Worm (Caenorhabditis elegans) whole organism, L4 larva: ENCODE results near the gene gst-38.

ENCODE experiments used
- D1046.2 ChIP-seq: fragments of 200-800 bp; sonication (Bioruptor generic); IDR thresholded peaks from 2 replicates; pipeline ENCODE4 v1.3.6; 2022; ENCODE audit warnings: missing genetic modification characterization, missing compliant biosample characterization
- F44E2.7 ChIP-seq: fragments of 200-800 bp; sonication (Bioruptor generic); IDR thresholded peaks from 2 replicates; pipeline ENCODE4 v2.1.2; 2022; ENCODE audit warnings: missing genetic modification characterization, missing compliant biosample characterization
- Y75B8A.6 ChIP-seq: fragments of 200-800 bp; sonication (Bioruptor generic); IDR thresholded peaks from 2 replicates; pipeline ENCODE4 v1.3.6; 2022; ENCODE audit warnings: missing genetic modification reagents, missing genetic modification characterization, missing compliant biosample characterization
- aha-1 ChIP-seq: fragments of 150-350 bp; peaks from one replicate; lab custom pipeline; 2014; ENCODE audit warnings: missing biosample characterization, missing genetic modification characterization
- aly-2 ChIP-seq: sonication (generic microtip); optimal IDR thresholded peaks from 2 replicates; lab custom pipeline; 2018; ENCODE audit warnings: missing biosample characterization, missing genetic modification characterization
- ceh-28 ChIP-seq: fragments of 150-350 bp; optimal IDR thresholded peaks from 2 replicates; lab custom pipeline; 2014; ENCODE audit warnings: missing biosample characterization, missing genetic modification reagents, missing genetic modification characterization
- ceh-44 ChIP-seq: fragments of 200-800 bp; sonication (Bioruptor generic); IDR thresholded peaks from 2 replicates; pipeline ENCODE4 v1.3.6; 2022; ENCODE audit warnings: missing genetic modification reagents, missing genetic modification characterization, missing compliant biosample characterization
- ceh-62 ChIP-seq: sonication (generic microtip); optimal IDR thresholded peaks from 2 replicates; lab custom pipeline; 2017; ENCODE audit warnings: missing biosample characterization, missing genetic modification characterization
- ceh-82 ChIP-seq: sonication (generic microtip); optimal IDR thresholded peaks from 2 replicates; lab custom pipeline; 2017; ENCODE audit warnings: missing biosample characterization, missing genetic modification characterization
- cey-2 ChIP-seq: sonication (generic microtip); optimal IDR thresholded peaks from 3 replicates; lab custom pipeline; 2017; ENCODE audit warnings: missing genetic modification characterization, mild to moderate bottlenecking, missing compliant biosample characterization, antibody characterized with exemption, borderline replicate concordance; ENCODE audit not compliant: insufficient read depth
- ctbp-1 ChIP-seq: fragments of 200-800 bp; sonication (Bioruptor generic); IDR thresholded peaks from 2 replicates; pipeline ENCODE4 v1.3.6; 2022; ENCODE audit warnings: missing genetic modification reagents, missing genetic modification characterization, missing compliant biosample characterization
- daf-12 ChIP-seq: fragments of 150-350 bp; optimal IDR thresholded peaks from 2 replicates; lab custom pipeline; 2014; ENCODE audit warnings: missing biosample characterization, missing genetic modification reagents, missing genetic modification characterization
- daf-19 ChIP-seq: fragments of 200-800 bp; sonication (Bioruptor generic); conservative IDR thresholded peaks from 2 replicates; pipeline ENCODE4 v1.3.6; 2022; ENCODE audit warnings: missing genetic modification characterization, missing compliant biosample characterization
- daf-8 ChIP-seq: fragments of 200-800 bp; sonication (Bioruptor generic); IDR thresholded peaks from 2 replicates; pipeline ENCODE4 v1.3.6; 2022; ENCODE audit warnings: missing genetic modification characterization, missing compliant biosample characterization
- dmd-6 ChIP-seq: fragments of 200-800 bp; sonication (Bioruptor generic); IDR thresholded peaks from 2 replicates; pipeline ENCODE4 v1.3.6; 2022; ENCODE audit warnings: missing genetic modification reagents, missing genetic modification characterization, missing compliant biosample characterization
- dve-1 ChIP-seq: sonication (generic microtip); optimal IDR thresholded peaks from 2 replicates; lab custom pipeline; 2017; ENCODE audit warnings: antibody characterized with exemption, mild to moderate bottlenecking, missing genetic modification characterization, missing compliant biosample characterization; ENCODE audit not compliant: insufficient read depth
- egl-43 ChIP-seq: fragments of 200-800 bp; sonication (Bioruptor generic); IDR thresholded peaks from 2 replicates; pipeline ENCODE4 v1.3.6; 2022; ENCODE audit warnings: missing genetic modification reagents, missing genetic modification characterization, missing compliant biosample characterization
- fos-1 ChIP-seq: fragments of 150-350 bp; optimal IDR thresholded peaks from 2 replicates; lab custom pipeline; 2014; ENCODE audit warnings: missing biosample characterization, missing genetic modification characterization
- hif-1 ChIP-seq, 2 experiments: sonication (generic microtip); optimal IDR thresholded peaks; 2 replicates each; lab custom pipeline; 2016 to 2017; ENCODE audit warnings: missing compliant biosample characterization in 2 of 2, missing genetic modification characterization in 2 of 2, missing genetic modification reagents in 2 of 2, missing genotype in 2 of 2, mild to moderate bottlenecking in 1 of 2
- hmg-1.1 ChIP-seq: fragments of 200-800 bp; sonication (Bioruptor generic); IDR thresholded peaks from 2 replicates; pipeline ENCODE4 v1.3.6; 2022; ENCODE audit warnings: missing genetic modification reagents, missing genetic modification characterization, missing compliant biosample characterization
- lin-1 ChIP-seq: fragments of 200-800 bp; sonication (Bioruptor generic); IDR thresholded peaks from 2 replicates; pipeline ENCODE4 v1.3.6; 2022; ENCODE audit warnings: missing genetic modification reagents, missing genetic modification characterization, missing compliant biosample characterization
- lin-13 ChIP-seq: fragments of 150-350 bp; optimal IDR thresholded peaks from 2 replicates; lab custom pipeline; 2014; ENCODE audit warnings: missing biosample characterization, missing genetic modification reagents, missing genetic modification characterization
- lin-15B ChIP-seq: fragments of 150-350 bp; sonication (generic microtip); optimal IDR thresholded peaks from 3 replicates; lab custom pipeline; 2014; ENCODE audit warnings: missing biosample characterization, missing genetic modification characterization
- lin-29 ChIP-seq: fragments of 200-800 bp; sonication (Bioruptor generic); IDR thresholded peaks from 2 replicates; pipeline ENCODE4 v1.3.6; 2022; ENCODE audit warnings: missing genetic modification reagents, missing genetic modification characterization, missing compliant biosample characterization
- lin-39 ChIP-seq: fragments of 150-350 bp; optimal IDR thresholded peaks from 2 replicates; lab custom pipeline; 2014; ENCODE audit warnings: missing biosample characterization, missing genetic modification reagents, missing genetic modification characterization
- mdl-1 ChIP-seq, 2 experiments: fragments of 150-350 bp in 1 of 2; sonication (generic microtip) in 1 of 2; optimal IDR thresholded peaks; 2 replicates each; lab custom pipeline; 2014 to 2017; ENCODE audit warnings: missing biosample characterization in 2 of 2, missing genetic modification characterization in 2 of 2
- nhr-102 ChIP-seq: sonication (generic microtip); optimal IDR thresholded peaks from 2 replicates; lab custom pipeline; 2016; ENCODE audit warnings: mild to moderate bottlenecking, missing genetic modification characterization, moderate library complexity, missing compliant biosample characterization
- nhr-28 ChIP-seq: fragments of 150-350 bp; optimal IDR thresholded peaks from 2 replicates; lab custom pipeline; 2014; ENCODE audit warnings: missing biosample characterization, missing genetic modification characterization
- pqm-1 ChIP-seq: sonication (generic microtip); optimal IDR thresholded peaks from 2 replicates; lab custom pipeline; 2017; ENCODE audit warnings: missing biosample characterization, missing genetic modification characterization
- saeg-2 ChIP-seq: fragments of 200-800 bp; sonication (Bioruptor generic); IDR thresholded peaks from 2 replicates; pipeline ENCODE4 v1.3.6; 2022; ENCODE audit warnings: missing genetic modification reagents, missing genetic modification characterization, missing compliant biosample characterization
- snpc-4 ChIP-seq: fragments of 150-350 bp; optimal IDR thresholded peaks from 2 replicates; lab custom pipeline; 2014; ENCODE audit warnings: missing biosample characterization, missing genetic modification characterization
- unc-130 ChIP-seq: sonication (generic microtip); optimal IDR thresholded peaks from 2 replicates; lab custom pipeline; 2016; ENCODE audit warnings: missing genetic modification reagents, missing genetic modification characterization, missing compliant biosample characterization
- unc-62 ChIP-seq, 3 experiments: fragments of 150-350 bp in 1 of 3; sonication (generic microtip); optimal IDR thresholded peaks in 2 of 3; peaks in 1 of 3; 1 replicate in 1 of 3; 2 replicates in 2 of 3; lab custom pipeline; 2014 to 2017; ENCODE audit warnings: missing biosample characterization in 3 of 3, missing genetic modification characterization in 3 of 3, missing genetic modification reagents in 3 of 3, missing genotype in 1 of 3
- zfp-2 ChIP-seq: sonication (generic microtip); optimal IDR thresholded peaks from 2 replicates; lab custom pipeline; 2016; ENCODE audit warnings: mild to moderate bottlenecking, missing genetic modification characterization, missing compliant biosample characterization
- ztf-11 ChIP-seq: fragments of 150-350 bp; optimal IDR thresholded peaks from 2 replicates; lab custom pipeline; 2014; ENCODE audit warnings: missing biosample characterization, missing genetic modification characterization

gst-38 gene

ce11 chrV:15922979-15923378, 7.1 kb upstream of the gst-38 start, which contains the start of gene F35E8.13:
Gene F35E8.13, plus strand, starts transcription at chrV:15923279.
- TF ChIP-seq hif-1 (tag; optimal IDR thresholded peaks at IDR 0.05; lab: Kevin White, UChicago) (no peak), D1046.2 (GFP tag; lab: Robert Waterston, UW) (no peak), lin-29 (GFP tag; lab: Robert Waterston, UW) (no peak), dve-1 (tag; lab: Kevin White, UChicago) (no peak), ceh-82 (tag; lab: Kevin White, UChicago) (no peak), aly-2 (tag; lab: Kevin White, UChicago) (no peak), Y75B8A.6 (no peak), ztf-11 (tag; lab: Kevin White, UChicago) (no peak), fos-1 (no peak), zfp-2 (no peak)

ce11 chrV:15921102-15921501, 5.2 kb upstream of the gst-38 start, which contains the start of gene cdr-1:
Gene cdr-1, plus strand, starts transcription at chrV:15921309.
- TF ChIP-seq nhr-28 (tag; lab: Kevin White, UChicago) (peak; percentile 93), unc-62 (GFP tag; optimal IDR thresholded peaks at IDR 0.05 in 1 of 2; lab: Kevin White, UChicago) (peak in 1 of 2 experiments; percentile 36), unc-62 (tag; optimal IDR thresholded peaks at IDR 0.05; lab: Kevin White, UChicago) (no peak), ceh-82 (tag; lab: Kevin White, UChicago) (no peak), pqm-1 (peak; percentile 39)

ce11 chrV:15920273-15920672, 4.4 kb upstream of the gst-38 start, which contains the start of gene F35E8.10:
Gene F35E8.10, minus strand, starts transcription at chrV:15920373.
- TF ChIP-seq daf-8 (no peak), aha-1 (tag; lab: Kevin White, UChicago) (no peak), daf-19 (GFP tag; lab: Robert Waterston, UW) (no peak), lin-13 (GFP tag; lab: Kevin White, UChicago) (no peak), lin-39 (tag; lab: Kevin White, UChicago) (no peak), ctbp-1 (GFP tag; lab: Robert Waterston, UW) (no peak), lin-29 (GFP tag; lab: Robert Waterston, UW) (no peak), snpc-4 (tag; lab: Kevin White, UChicago) (no peak), lin-15B (tag; lab: Kevin White, UChicago) (no peak), F44E2.7 (GFP tag; lab: Robert Waterston, UW) (no peak), unc-130 (GFP tag; lab: Kevin White, UChicago) (no peak), hmg-1.1 (GFP tag; lab: Robert Waterston, UW) (no peak), egl-43 (GFP tag; lab: Robert Waterston, UW) (no peak), dmd-6 (no peak)

ce11 chrV:15917458-15917857, 1.6 kb upstream of the gst-38 start, which contains the start of gene F35E8.9:
Gene F35E8.9, minus strand, starts transcription at chrV:15917558.
- TF ChIP-seq saeg-2 (GFP tag; lab: Robert Waterston, UW) (no peak), cey-2 (tag; lab: Kevin White, UChicago) (no peak), ceh-44 (no peak), mdl-1 (tag; optimal IDR thresholded peaks at IDR 0.05; lab: Kevin White, UChicago) (no peak), daf-12 (tag; lab: Kevin White, UChicago) (no peak), dve-1 (tag; lab: Kevin White, UChicago) (no peak), fos-1 (no peak), lin-1 (no peak), ceh-62 (tag; lab: Kevin White, UChicago) (no peak), nhr-102 (no peak)
- TF ChIP-seq, all 104 proteins: peak for 0

ce11 chrV:15915307-15915706, 563 bp downstream of the gst-38 start:
- peak in 1 of 2 experiments; percentile 92 for TF ChIP-seq unc-62 (GFP tag; optimal IDR thresholded peaks at IDR 0.05 in 1 of 2; lab: Kevin White, UChicago)
- no peak for TF ChIP-seq unc-62 (tag; optimal IDR thresholded peaks at IDR 0.05; lab: Kevin White, UChicago)
- no peak for TF ChIP-seq ceh-28 (tag; lab: Kevin White, UChicago)
- TF ChIP-seq daf-12 (tag; lab: Kevin White, UChicago), result no peak
- no peak for TF ChIP-seq lin-29 (GFP tag; lab: Robert Waterston, UW)
- TF ChIP-seq lin-39 (tag; lab: Kevin White, UChicago), result no peak
